Worm (Caenorhabditis elegans) whole organism, midembryonic: ENCODE measurements around the gene uncp-18.

Experiments used
- T22C8.4 ChIP-seq: fragments of 200-800 bp; sonication (Bioruptor generic); IDR thresholded peaks from 2 replicates; pipeline ENCODE4 v1.3.6; 2022; ENCODE audit warnings: missing genetic modification characterization, missing compliant biosample characterization
- cog-1 ChIP-seq: sonication (generic microtip); optimal IDR thresholded peaks from 2 replicates; lab custom pipeline; 2016; ENCODE audit warnings: missing genetic modification characterization, missing compliant biosample characterization
- flt-1 ChIP-seq: fragments of 200-800 bp; sonication (Bioruptor generic); IDR thresholded peaks from 2 replicates; pipeline ENCODE4 v1.3.6; 2022; ENCODE audit warnings: missing genetic modification characterization, missing compliant biosample characterization
- klf-2 ChIP-seq: fragments of 200-800 bp; sonication (Bioruptor generic); conservative IDR thresholded peaks from 2 replicates; pipeline ENCODE4 v1.3.6; 2022; ENCODE audit warnings: missing genetic modification reagents, missing genetic modification characterization, missing compliant biosample characterization
- med-1 ChIP-seq: sonication (generic microtip); optimal IDR thresholded peaks from 2 replicates; lab custom pipeline; 2017; ENCODE audit warnings: missing genetic modification characterization, mild to moderate bottlenecking, missing compliant biosample characterization, antibody characterized with exemption, missing genetic modification reagents; ENCODE audit not compliant: insufficient read depth
- ref-1 ChIP-seq: fragments of 200-800 bp; sonication (Bioruptor generic); conservative IDR thresholded peaks from 2 replicates; pipeline ENCODE4 v1.3.6; 2022; ENCODE audit warnings: missing genetic modification reagents, missing genetic modification characterization, missing compliant biosample characterization
- tab-1 ChIP-seq: fragments of 200-800 bp; sonication (Bioruptor generic); IDR thresholded peaks from 2 replicates; pipeline ENCODE4 v1.3.6; 2022; ENCODE audit warnings: missing genetic modification characterization, missing compliant biosample characterization
- ztf-23 ChIP-seq: fragments of 200-800 bp; sonication (Bioruptor generic); IDR thresholded peaks from 2 replicates; pipeline ENCODE4 v1.3.6; 2022; ENCODE audit warnings: missing genetic modification reagents, missing genetic modification characterization, missing compliant biosample characterization
- ztf-29 ChIP-seq: fragments of 200-800 bp; sonication (Bioruptor generic); IDR thresholded peaks from 2 replicates; pipeline ENCODE4 v1.3.6; 2022; ENCODE audit warnings: missing genetic modification reagents, missing genetic modification characterization, missing compliant biosample characterization

Gene uncp-18

ce11 chrIV:428869-429268 lies 38.5 kb downstream of the uncp-18 start, which contains the start of gene Y66H1A.5:
Gene Y66H1A.5, minus strand, starts transcription at chrIV:429133.
- TF ChIP-seq flt-1 (GFP tag; lab: Robert Waterston, UW) (no peak), ztf-29 (no peak), ztf-23 (GFP tag; lab: Robert Waterston, UW) (no peak), tab-1 (GFP tag; lab: Robert Waterston, UW) (no peak), klf-2 (GFP tag; lab: Robert Waterston, UW) (no peak), cog-1 (tag; lab: Kevin White, UChicago) (no peak), med-1 (GFP tag; lab: Kevin White, UChicago) (no peak), ref-1 (GFP tag; lab: Robert Waterston, UW) (no peak), T22C8.4 (no peak)

- no peak for TF ChIP-seq med-1 (GFP tag; lab: Kevin White, UChicago)
- no peak for TF ChIP-seq klf-2 (GFP tag; lab: Robert Waterston, UW)
- no peak for TF ChIP-seq tab-1 (GFP tag; lab: Robert Waterston, UW)
These were observed 48.0 kb downstream of the uncp-18 start for ce11 chrIV:438384-438783.

ce11 chrIV:440509-440908 lies 50.1 kb downstream of the uncp-18 start, which contains the start of gene hum-8:
Gene hum-8, minus strand, starts transcription at chrIV:440554.
- TF ChIP-seq ztf-23 (GFP tag; lab: Robert Waterston, UW) (no peak), T22C8.4 (no peak), med-1 (GFP tag; lab: Kevin White, UChicago) (no peak), ztf-29 (no peak), klf-2 (GFP tag; lab: Robert Waterston, UW) (no peak), tab-1 (GFP tag; lab: Robert Waterston, UW) (no peak), cog-1 (tag; lab: Kevin White, UChicago) (no peak), ref-1 (GFP tag; lab: Robert Waterston, UW) (no peak), flt-1 (GFP tag; lab: Robert Waterston, UW) (no peak)
